Fruit fly (Drosophila melanogaster): ENCODE results near the gene Rcd-1.
A peak's percentile ranks its signal among the peaks of the same experiment; 100 is the strongest.

Gene Rcd-1

dm6 chrX:19666991-19667409, 28.4 kb downstream of the Rcd-1 start, which contains the start of gene Zw (continued):
- TF ChIP-seq peb (GFP tag; IDR thresholded peaks at IDR 0.05), result no peak
- peak; percentile 38; the same call in 1 of the 2 replicates for TF ChIP-seq MBD-R2 (GFP tag; IDR thresholded peaks at IDR 0.05)
- peak; percentile 61 for TF ChIP-seq bbx (GFP tag; IDR thresholded peaks at IDR 0.05; ENCODE audit: partially characterized antibody)
- no peak; the same call in 2 of the 3 replicates for TF ChIP-seq jigr1 (GFP tag; IDR thresholded peaks at IDR 0.05)
- no peak for TF ChIP-seq CG11398 (GFP tag; optimal IDR thresholded peaks at IDR 0.05)
- TF ChIP-seq CG8388 (GFP tag; optimal IDR thresholded peaks at IDR 0.05), result no peak
- TF ChIP-seq CG10959 (GFP tag; IDR thresholded peaks at IDR 0.05), result 0 out of 2 replicates have a peak, but pooled peaks have one; percentile 36
- TF ChIP-seq CG7786 (GFP tag; optimal IDR thresholded peaks at IDR 0.05), result peak; percentile 49
- TF ChIP-seq CG42726 (GFP tag; IDR thresholded peaks at IDR 0.05; ENCODE audit: partially characterized antibody), result no peak
- peak; percentile 10 for TF ChIP-seq CG13624 (GFP tag; optimal IDR thresholded peaks at IDR 0.05)
- TF ChIP-seq nerfin-1 (tag; optimal IDR thresholded peaks at IDR 0.05), result peak; percentile 5
- peak; percentile 50 for TF ChIP-seq CG4404 (GFP tag; IDR thresholded peaks at IDR 0.05)
- TF ChIP-seq crc (GFP tag; optimal IDR thresholded peaks at IDR 0.05), result no peak
- peak; percentile 54 for TF ChIP-seq HLHmδ (GFP tag; optimal IDR thresholded peaks at IDR 0.05)
- peak; percentile 5 for TF ChIP-seq dm (GFP tag; optimal IDR thresholded peaks at IDR 0.05)
- TF ChIP-seq CG8359 (GFP tag; optimal IDR thresholded peaks at IDR 0.05; ENCODE audit: borderline replicate concordance), result no peak
- TF ChIP-seq cas (GFP tag; IDR thresholded peaks at IDR 0.05), result no peak
- no peak for TF ChIP-seq Kr (GFP tag; optimal IDR thresholded peaks at IDR 0.05)
- no peak for TF ChIP-seq abd-A (tag; optimal IDR thresholded peaks at IDR 0.05)
- no peak for TF ChIP-seq Trl (optimal IDR thresholded peaks at IDR 0.05)
- TF ChIP-seq Trl (GFP tag; optimal IDR thresholded peaks at IDR 0.05), result peak; percentile 47
- 0 out of 2 replicates have a peak, but pooled peaks have one; percentile 16 for TF ChIP-seq Gsc (GFP tag; IDR thresholded peaks at IDR 0.05)
- TF ChIP-seq CG15514 (GFP tag; optimal IDR thresholded peaks at IDR 0.05), result peak; percentile 7
- TF ChIP-seq Sin3A (optimal IDR thresholded peaks at IDR 0.05), result no peak
- peak; percentile 59 for TF ChIP-seq gem (tag; optimal IDR thresholded peaks at IDR 0.05)
- TF ChIP-seq da (GFP tag; optimal IDR thresholded peaks at IDR 0.05), result no peak
- peak; percentile 25 for TF ChIP-seq Hr3 (GFP tag; optimal IDR thresholded peaks at IDR 0.05)
- no peak for TF ChIP-seq fd102C (GFP tag; optimal IDR thresholded peaks at IDR 0.05)
- TF ChIP-seq zen (tag; optimal IDR thresholded peaks at IDR 0.05), result peak; percentile 20
- peak; percentile 14 for TF ChIP-seq CG3281 (GFP tag; optimal IDR thresholded peaks at IDR 0.05)
- no peak for TF ChIP-seq eyg (GFP tag; optimal IDR thresholded peaks at IDR 0.05)
- peak; percentile 29 for TF ChIP-seq lab (GFP tag; optimal IDR thresholded peaks at IDR 0.05)
- peak; percentile 53; the same call in 1 of the 3 replicates for TF ChIP-seq H15 (GFP tag; IDR thresholded peaks at IDR 0.05)
- no peak for TF ChIP-seq her (GFP tag; optimal IDR thresholded peaks at IDR 0.05)
- no peak for TF ChIP-seq jing (GFP tag; optimal IDR thresholded peaks at IDR 0.05)
- peak; percentile 29 for TF ChIP-seq Ssrp (tag; optimal IDR thresholded peaks at IDR 0.05)
- no peak for TF ChIP-seq nerfin-2 (GFP tag; IDR thresholded peaks at IDR 0.05; ENCODE audit: partially characterized antibody)
- peak; percentile 57 for TF ChIP-seq CG2678 (tag; optimal IDR thresholded peaks at IDR 0.05)
- TF ChIP-seq Scr (GFP tag; IDR thresholded peaks at IDR 0.05; ENCODE audit: partially characterized antibody), result peak; percentile 8; the same call in 1 of the 2 replicates

dm6 chrX:19667444-19668104, 29.0 kb downstream of the Rcd-1 start:
- TF ChIP-seq MBD-R2 (GFP tag; IDR thresholded peaks at IDR 0.05) (no peak), CG10209 (GFP tag; optimal IDR thresholded peaks at IDR 0.05) (no peak), cato (GFP tag; optimal IDR thresholded peaks at IDR 0.05; ENCODE audit: borderline replicate concordance) (no peak), Scr (GFP tag; IDR thresholded peaks at IDR 0.05; ENCODE audit: partially characterized antibody) (no peak), Deaf1 (tag; optimal IDR thresholded peaks at IDR 0.05) (peak; percentile 36), CG30403 (GFP tag; optimal IDR thresholded peaks at IDR 0.05) (no peak), z (GFP tag; IDR thresholded peaks at IDR 0.05) (0 out of 3 replicates have a peak, but pooled peaks have one; percentile 50), BEAF-32 (GFP tag; optimal IDR thresholded peaks at IDR 0.05) (peak; percentile 7), Hr78 (GFP tag; optimal IDR thresholded peaks at IDR 0.05) (peak in 1 of 2 experiments; percentile 67), Med (GFP tag) (peak; percentile 67), sim (GFP tag; IDR thresholded peaks at IDR 0.05) (no peak), CG1603 (tag; optimal IDR thresholded peaks at IDR 0.05) (peak; percentile 81), CG3995 (GFP tag; optimal IDR thresholded peaks at IDR 0.05) (peak; percentile 68), sug (tag; optimal IDR thresholded peaks at IDR 0.05) (peak; percentile 32)

Measured in whole organism, embryonic.